Fruit fly (Drosophila melanogaster) whole organism, prepupa: ENCODE results near the gene Pka-C1.

Experiments
- Blimp-1 ChIP-seq: fragments of 200-800 bp; sonication (Bioruptor generic); optimal IDR thresholded peaks from 3 replicates; lab custom pipeline; 2017; ENCODE audit warnings: missing biosample characterization, missing genetic modification characterization, mild to moderate bottlenecking, moderate library complexity, missing genetic modification reagents
- CG10669 ChIP-seq: fragments of 200-800 bp; sonication (Bioruptor generic); optimal IDR thresholded peaks from 3 replicates; lab custom pipeline; 2018; ENCODE audit warnings: missing biosample characterization, mild to moderate bottlenecking, missing genetic modification characterization, moderate library complexity
- CG11902 ChIP-seq: fragments of 200-800 bp; sonication (Bioruptor generic); optimal IDR thresholded peaks from 3 replicates; lab custom pipeline; 2016; ENCODE audit warnings: missing biosample characterization, missing genetic modification characterization
- CG15336 ChIP-seq: fragments of 200-800 bp; sonication (Bioruptor generic); IDR thresholded peaks from 2 replicates; pipeline ENCODE4 v1.3.6; 2022; ENCODE audit warnings: missing biosample characterization, missing genetic modification characterization
- CG3032 ChIP-seq: fragments of 200-800 bp; optimal IDR thresholded peaks from 2 replicates; lab custom pipeline; 2019; ENCODE audit warnings: missing biosample characterization, mild to moderate bottlenecking, missing genetic modification characterization, moderate library complexity
- CG31627 ChIP-seq: fragments of 200-800 bp; sonication (Bioruptor generic); optimal IDR thresholded peaks from 3 replicates; lab custom pipeline; 2016; ENCODE audit warnings: missing biosample characterization, missing genetic modification characterization
- CG32006 ChIP-seq: fragments of 200-800 bp; sonication (Bioruptor generic); optimal IDR thresholded peaks from 3 replicates; lab custom pipeline; 2017; ENCODE audit warnings: missing biosample characterization, mild to moderate bottlenecking, missing genetic modification characterization
- CG34406 ChIP-seq: fragments of 200-800 bp; sonication (Bioruptor generic); optimal IDR thresholded peaks from 3 replicates; lab custom pipeline; 2016; ENCODE audit warnings: missing biosample characterization, missing genetic modification characterization
- CG3919 ChIP-seq: fragments of 200-800 bp; sonication (Bioruptor generic); optimal IDR thresholded peaks from 3 replicates; lab custom pipeline; 2016; ENCODE audit warnings: missing biosample characterization, missing genetic modification characterization
- CG4318 ChIP-seq: fragments of 200-800 bp; sonication (Bioruptor generic); optimal IDR thresholded peaks from 3 replicates; lab custom pipeline; 2017; ENCODE audit warnings: missing biosample characterization, mild to moderate bottlenecking, missing genetic modification characterization
- CG6163 ChIP-seq: fragments of 200-800 bp; sonication (Bioruptor generic); IDR thresholded peaks from 3 replicates; pipeline ENCODE4 v1.3.6; 2022; ENCODE audit warnings: missing biosample characterization, missing genetic modification characterization
- CG6276 ChIP-seq: fragments of 200-800 bp; sonication (Bioruptor generic); optimal IDR thresholded peaks from 2 replicates; lab custom pipeline; 2017; ENCODE audit warnings: missing biosample characterization, mild to moderate bottlenecking, missing genetic modification characterization
- CG6792 ChIP-seq: fragments of 200-800 bp; sonication (Bioruptor generic); optimal IDR thresholded peaks from 3 replicates; lab custom pipeline; 2016; ENCODE audit warnings: missing biosample characterization, missing genetic modification characterization
- CG6808 ChIP-seq: fragments of 200-800 bp; sonication (Bioruptor generic); optimal IDR thresholded peaks from 3 replicates; lab custom pipeline; 2017; ENCODE audit warnings: missing biosample characterization, missing genetic modification characterization, mild to moderate bottlenecking, moderate library complexity, missing genetic modification reagents
- CG6854 ChIP-seq: fragments of 200-800 bp; sonication (Bioruptor generic); optimal IDR thresholded peaks from 2 replicates; lab custom pipeline; 2017; ENCODE audit warnings: missing biosample characterization, mild to moderate bottlenecking, missing genetic modification characterization
- CG7368 ChIP-seq: fragments of 200-800 bp; sonication (Bioruptor generic); optimal IDR thresholded peaks from 3 replicates; lab custom pipeline; 2016; ENCODE audit warnings: missing biosample characterization, missing genetic modification characterization
- CG8119 ChIP-seq: fragments of 200-800 bp; sonication (Bioruptor generic); IDR thresholded peaks from 3 replicates; pipeline ENCODE4 v1.3.6; 2022; ENCODE audit warnings: missing biosample characterization, missing genetic modification characterization
- CG8319 ChIP-seq: fragments of 200-800 bp; sonication (Bioruptor generic); optimal IDR thresholded peaks from 3 replicates; lab custom pipeline; 2016; ENCODE audit warnings: missing biosample characterization, missing genetic modification characterization
- CG8632 ChIP-seq: fragments of 200-800 bp; sonication (Bioruptor generic); optimal IDR thresholded peaks from 3 replicates; lab custom pipeline; 2016; ENCODE audit warnings: missing biosample characterization, missing genetic modification characterization
- CG9139 ChIP-seq: fragments of 200-800 bp; sonication (Bioruptor generic); optimal IDR thresholded peaks from 3 replicates; lab custom pipeline; 2017; ENCODE audit warnings: missing biosample characterization, mild to moderate bottlenecking, missing genetic modification characterization
- Eip75B ChIP-seq: fragments of 200-800 bp; sonication (Bioruptor generic); optimal IDR thresholded peaks from 3 replicates; lab custom pipeline; 2016; ENCODE audit warnings: missing biosample characterization, missing genetic modification characterization
- Eip78C ChIP-seq: fragments of 200-800 bp; sonication (Bioruptor generic); peaks from one replicate; lab custom pipeline; 2016; ENCODE audit warnings: missing biosample characterization, missing genetic modification characterization
- Eip93F ChIP-seq: fragments of 200-800 bp; sonication (Bioruptor generic); optimal IDR thresholded peaks from 2 replicates; lab custom pipeline; 2016; ENCODE audit warnings: missing biosample characterization, mild to moderate bottlenecking, missing genetic modification characterization
- Ets96B ChIP-seq: fragments of 200-800 bp; optimal IDR thresholded peaks from 2 replicates; lab custom pipeline; 2019; ENCODE audit warnings: missing biosample characterization, mild to moderate bottlenecking, missing genetic modification characterization, moderate library complexity
- Gug ChIP-seq: fragments of 200-800 bp; sonication (Bioruptor generic); IDR thresholded peaks from 2 replicates; pipeline ENCODE4 v1.3.6; 2022; ENCODE audit warnings: missing biosample characterization, missing genetic modification characterization
- Hr39 ChIP-seq: fragments of 200-800 bp; sonication (Bioruptor generic); optimal IDR thresholded peaks from 2 replicates; lab custom pipeline; 2016; ENCODE audit warnings: missing biosample characterization, missing genetic modification characterization
- Hr4 ChIP-seq: fragments of 200-800 bp; sonication (Bioruptor generic); optimal IDR thresholded peaks from 3 replicates; lab custom pipeline; 2016; ENCODE audit warnings: missing biosample characterization, missing genetic modification characterization
- Lpt ChIP-seq: fragments of 200-800 bp; sonication (Bioruptor generic); optimal IDR thresholded peaks from 3 replicates; lab custom pipeline; 2016; ENCODE audit warnings: missing biosample characterization, missing genetic modification characterization
- OdsH ChIP-seq: fragments of 200-800 bp; sonication (Bioruptor generic); optimal IDR thresholded peaks from 3 replicates; lab custom pipeline; 2016; ENCODE audit warnings: missing biosample characterization, missing genetic modification characterization
- Smox ChIP-seq: fragments of 200-800 bp; sonication (Bioruptor generic); optimal IDR thresholded peaks from 3 replicates; lab custom pipeline; 2016; ENCODE audit warnings: missing biosample characterization, missing genetic modification characterization
- Sox14 ChIP-seq: fragments of 200-800 bp; sonication (Bioruptor generic); optimal IDR thresholded peaks from 3 replicates; lab custom pipeline; 2016; ENCODE audit warnings: missing biosample characterization, missing genetic modification characterization
- Sox15 ChIP-seq: fragments of 200-800 bp; sonication (Bioruptor generic); optimal IDR thresholded peaks from 3 replicates; lab custom pipeline; 2016; ENCODE audit warnings: missing biosample characterization, missing genetic modification characterization
- achi ChIP-seq: fragments of 200-800 bp; sonication (Bioruptor generic); optimal IDR thresholded peaks from 3 replicates; lab custom pipeline; 2016; ENCODE audit warnings: missing biosample characterization, missing genetic modification characterization
- acj6 ChIP-seq: fragments of 200-800 bp; sonication (Bioruptor generic); optimal IDR thresholded peaks from 3 replicates; lab custom pipeline; 2016; ENCODE audit warnings: missing biosample characterization, missing genetic modification characterization
- cyc ChIP-seq: fragments of 200-800 bp; sonication (Bioruptor generic); optimal IDR thresholded peaks from 3 replicates; lab custom pipeline; 2016; ENCODE audit warnings: missing biosample characterization, missing genetic modification characterization
- dac ChIP-seq: fragments of 200-800 bp; sonication (Bioruptor generic); optimal IDR thresholded peaks from 2 replicates; lab custom pipeline; 2017; ENCODE audit warnings: missing biosample characterization, mild to moderate bottlenecking, missing genetic modification characterization
- dsx ChIP-seq: fragments of 200-800 bp; optimal IDR thresholded peaks from 3 replicates; lab custom pipeline; 2019; ENCODE audit warnings: missing biosample characterization, mild to moderate bottlenecking, missing genetic modification characterization, moderate library complexity; ENCODE audit not compliant: poor library complexity, severe bottlenecking
- eg ChIP-seq: fragments of 200-800 bp; sonication (Bioruptor generic); IDR thresholded peaks from 3 replicates; pipeline ENCODE4 v1.3.6; 2022; ENCODE audit warnings: missing biosample characterization, missing genetic modification characterization
- esn ChIP-seq: fragments of 200-800 bp; sonication (Bioruptor generic); optimal IDR thresholded peaks from 2 replicates; lab custom pipeline; 2016; ENCODE audit warnings: missing biosample characterization, mild to moderate bottlenecking, missing genetic modification characterization, moderate library complexity
- fd59A ChIP-seq: fragments of 200-800 bp; sonication (Bioruptor generic); optimal IDR thresholded peaks from 2 replicates; lab custom pipeline; 2017; ENCODE audit warnings: missing biosample characterization, mild to moderate bottlenecking, missing genetic modification characterization, missing genetic modification reagents
- fd85E ChIP-seq: fragments of 200-800 bp; sonication (Bioruptor generic); optimal IDR thresholded peaks from 3 replicates; lab custom pipeline; 2016; ENCODE audit warnings: missing biosample characterization, missing genetic modification characterization
- fkh ChIP-seq: fragments of 200-800 bp; sonication (Bioruptor generic); optimal IDR thresholded peaks from 3 replicates; lab custom pipeline; 2017; ENCODE audit warnings: missing biosample characterization, mild to moderate bottlenecking, missing genetic modification characterization, moderate library complexity
- lz ChIP-seq: fragments of 200-800 bp; sonication (Bioruptor generic); optimal IDR thresholded peaks from 3 replicates; lab custom pipeline; 2016; ENCODE audit warnings: missing biosample characterization, missing genetic modification characterization
- net ChIP-seq: fragments of 200-800 bp; sonication (Bioruptor generic); optimal IDR thresholded peaks from 3 replicates; lab custom pipeline; 2016; ENCODE audit warnings: missing biosample characterization, missing genetic modification characterization
- pdm3 ChIP-seq: fragments of 200-800 bp; sonication (Bioruptor generic); optimal IDR thresholded peaks from 3 replicates; lab custom pipeline; 2016; ENCODE audit warnings: missing biosample characterization, missing genetic modification characterization
- salr ChIP-seq, 2 experiments: fragments of 200-800 bp; sonication (Bioruptor generic); optimal IDR thresholded peaks; 3 replicates each; lab custom pipeline; 2016 to 2018; ENCODE audit warnings: missing biosample characterization in 2 of 2, missing genetic modification characterization in 2 of 2, mild to moderate bottlenecking in 1 of 2
- ss ChIP-seq, 2 experiments: fragments of 200-800 bp; sonication (Bioruptor generic); optimal IDR thresholded peaks; 2 replicates in 1 of 2; 3 replicates in 1 of 2; lab custom pipeline; 2017 to 2018; ENCODE audit warnings: mild to moderate bottlenecking in 2 of 2, missing biosample characterization in 2 of 2, missing genetic modification characterization in 2 of 2, moderate library complexity in 1 of 2
- svp ChIP-seq: fragments of 200-800 bp; sonication (Bioruptor generic); peaks from one replicate; lab custom pipeline; 2016; ENCODE audit warnings: missing biosample characterization, missing genetic modification characterization
- topi ChIP-seq: fragments of 200-800 bp; sonication (Bioruptor generic); optimal IDR thresholded peaks from 3 replicates; lab custom pipeline; 2016; ENCODE audit warnings: missing biosample characterization, missing genetic modification characterization
- vri ChIP-seq: fragments of 200-800 bp; sonication (Bioruptor generic); optimal IDR thresholded peaks from 3 replicates; lab custom pipeline; 2016; ENCODE audit warnings: missing biosample characterization, mild to moderate bottlenecking, missing genetic modification characterization

The Pka-C1 gene

dm6 chr2L:9703000-9703399 is 3.9 kb upstream of the Pka-C1 start:
- TF ChIP-seq CG34406 (GFP tag; lab: Kevin White, UChicago) (no peak), fd59A (GFP tag; lab: Kevin White, UChicago) (no peak), fkh (GFP tag; lab: Kevin White, UChicago) (peak; percentile 25)

DNA sequence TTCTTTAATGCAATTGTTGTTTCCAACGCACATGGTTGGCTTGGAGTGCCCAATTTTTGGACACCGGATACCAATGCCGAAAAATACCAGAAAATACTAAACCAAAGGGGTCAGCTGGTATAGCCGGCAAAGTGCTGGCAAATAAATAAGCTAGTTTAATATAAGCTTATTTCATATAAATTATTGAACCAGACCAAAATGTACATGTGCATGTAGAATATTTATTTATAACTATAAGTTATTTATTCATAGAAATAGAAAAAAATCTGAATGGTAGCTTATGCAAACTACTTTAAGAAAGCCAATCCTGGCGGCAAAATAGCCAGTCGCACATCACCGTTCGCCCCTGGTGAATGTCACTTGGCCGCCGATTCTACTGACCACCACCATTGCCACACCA is 1.4 kb upstream of the Pka-C1 start, which contains the start of gene pelo:
TSS of gene pelo (plus strand) at position 357 of the 400 bp plus-strand sequence.
- TF ChIP-seq CG11902 (GFP tag; lab: Kevin White, UChicago) (no peak), salr (GFP tag; optimal IDR thresholded peaks at IDR 0.05; lab: Kevin White, UChicago) (no peak), CG31627 (GFP tag; lab: Kevin White, UChicago) (peak; percentile 30), vri (GFP tag; lab: Kevin White, UChicago) (peak; percentile 41), fd59A (GFP tag; lab: Kevin White, UChicago) (no peak), dsx (GFP tag; lab: Kevin White, UChicago) (peak; percentile 7), Hr39 (GFP tag; lab: Kevin White, UChicago) (no peak), ss (GFP tag; optimal IDR thresholded peaks at IDR 0.05; lab: Kevin White, UChicago) (peak in 1 of 2 experiments; percentile 32), CG8319 (GFP tag; lab: Kevin White, UChicago) (no peak), topi (peak; percentile 38), svp (GFP tag; lab: Kevin White, UChicago) (peak; percentile 88), esn (peak; percentile 51), CG7368 (GFP tag; lab: Kevin White, UChicago) (no peak), lz (peak; percentile 45), Hr4 (peak; percentile 27), Eip78C (GFP tag; lab: Kevin White, UChicago) (peak; percentile 60), fkh (GFP tag; lab: Kevin White, UChicago) (peak; percentile 41), CG6792 (GFP tag; lab: Kevin White, UChicago) (peak; percentile 38), CG6163 (GFP tag; lab: Robert Waterston, UW) (peak; percentile 50; the same call in 1 of the 3 replicates), dac (GFP tag; lab: Kevin White, UChicago) (no peak), pdm3 (GFP tag; lab: Kevin White, UChicago) (peak; percentile 43), achi (peak; percentile 44), acj6 (peak; percentile 28), Lpt (no peak), CG15336 (GFP tag; lab: Robert Waterston, UW) (no peak), CG8632 (peak; percentile 21), CG9139 (GFP tag; lab: Kevin White, UChicago) (no peak), Ets96B (tag; lab: Kevin White, UChicago) (peak; percentile 53), CG3919 (GFP tag; lab: Kevin White, UChicago) (peak; percentile 40), eg (no peak), Sox14 (peak; percentile 22), Eip93F (GFP tag; lab: Kevin White, UChicago) (peak; percentile 55), CG10669 (GFP tag; lab: Kevin White, UChicago) (no peak), CG3032 (tag; lab: Kevin White, UChicago) (peak; percentile 48), CG8119 (GFP tag; lab: Robert Waterston, UW) (peak; percentile 53; the same call in 1 of the 3 replicates), CG4318 (GFP tag; lab: Kevin White, UChicago) (no peak), OdsH (no peak), net (GFP tag; lab: Kevin White, UChicago) (no peak), fd85E (GFP tag; lab: Kevin White, UChicago) (no peak), Gug (GFP tag; lab: Robert Waterston, UW) (no peak), CG6808 (GFP tag; lab: Kevin White, UChicago) (no peak), CG32006 (GFP tag; lab: Kevin White, UChicago) (peak; percentile 51), CG6276 (no peak), CG6854 (peak; percentile 9), Sox15 (GFP tag; lab: Kevin White, UChicago) (no peak), Smox (no peak), cyc (GFP tag; lab: Kevin White, UChicago) (peak; percentile 39), Blimp-1 (GFP tag; lab: Kevin White, UChicago) (no peak), Eip75B (GFP tag; lab: Kevin White, UChicago) (peak; percentile 10)
